Worm (Caenorhabditis elegans) whole organism, L1 larva: ENCODE measurements around the gene F21D9.11.

Source experiments
- nhr-237 ChIP-seq: fragments of 150-350 bp; optimal IDR thresholded peaks from 2 replicates; lab custom pipeline; 2014; ENCODE audit warnings: missing biosample characterization, missing genetic modification characterization
- pag-3 ChIP-seq: sonication (generic microtip); optimal IDR thresholded peaks from 2 replicates; lab custom pipeline; 2017; ENCODE audit warnings: missing genetic modification characterization, mild to moderate bottlenecking, missing compliant biosample characterization, antibody characterized with exemption, borderline replicate concordance; ENCODE audit not compliant: insufficient read depth
- ztf-11 ChIP-seq, 2 experiments: sonication (generic microtip); optimal IDR thresholded peaks; 2 replicates each; lab custom pipeline; 2016 to 2017; ENCODE audit warnings: missing genetic modification characterization in 2 of 2, missing biosample characterization in 1 of 2, missing compliant biosample characterization in 1 of 2

- no peak for TF ChIP-seq nhr-237 (tag; lab: Kevin White, UChicago)
- no peak for TF ChIP-seq ztf-11 (tag; optimal IDR thresholded peaks at IDR 0.05; lab: Kevin White, UChicago)
- TF ChIP-seq pag-3 = no peak
Observed at ce11 chrV:19205450-19205849, 46.5 kb upstream of the F21D9.11 start.
